Worm (Caenorhabditis elegans): ENCODE results near the gene ncr-2.

ncr-2 gene

DNA sequence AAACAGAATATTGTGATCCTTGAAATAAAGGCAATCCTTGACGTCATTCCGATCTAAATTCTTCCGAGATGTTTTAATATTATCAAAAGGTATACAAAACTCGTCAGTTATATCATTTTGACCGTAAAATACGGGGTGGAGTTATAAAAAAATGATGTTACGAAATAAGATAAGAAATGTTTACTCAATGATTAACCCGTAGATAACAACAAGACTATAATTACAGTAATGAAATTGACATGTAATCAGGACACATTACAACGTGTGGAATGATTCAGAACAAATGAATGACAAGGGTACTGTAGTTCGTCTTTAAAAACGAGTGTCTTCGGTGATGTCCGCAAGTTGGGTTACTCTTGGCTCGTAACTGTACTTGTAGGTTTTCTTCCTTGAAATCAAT lies 20.3 kb upstream of the ncr-2 start, which contains the start of gene tsp-2 (continued):
- TF ChIP-seq D2030.7 (GFP tag; IDR thresholded peaks at IDR 0.05) (no peak), mcd-1 (GFP tag; IDR thresholded peaks at IDR 0.05) (no peak)

DNA sequence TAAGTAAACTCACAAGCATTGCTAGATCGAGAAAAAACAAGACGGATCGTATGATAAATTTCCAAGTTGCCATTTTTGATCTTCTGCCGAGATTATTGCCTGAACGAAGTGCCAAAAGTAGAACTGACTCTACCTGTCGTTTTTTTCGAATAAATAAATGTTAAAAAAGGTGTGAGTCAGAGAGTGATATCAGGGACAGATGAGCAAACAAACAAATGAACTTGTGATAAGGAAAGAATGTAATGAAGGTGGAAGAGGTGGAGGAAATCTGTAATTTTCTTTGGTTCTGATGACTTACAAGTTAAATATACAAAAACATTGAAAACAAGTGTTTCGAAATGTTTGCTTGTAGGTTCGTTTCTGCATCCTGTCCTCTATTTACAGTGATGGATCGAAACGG lies 18.8 kb upstream of the ncr-2 start, which contains the start of gene tsp-1:
TSS of gene tsp-1 (minus strand) at position 99 of the 400 bp plus-strand sequence.
- TF ChIP-seq F57A8.1 (GFP tag; optimal IDR thresholded peaks at IDR 0.05) (no peak), Y53G8AR.9 (GFP tag; conservative IDR thresholded peaks at IDR 0.05) (no peak), lag-1 (GFP tag; IDR thresholded peaks at IDR 0.05) (no peak), ceh-91 (GFP tag; IDR thresholded peaks at IDR 0.05) (no peak), ceh-40 (GFP tag; IDR thresholded peaks at IDR 0.05) (no peak), dpl-1 (GFP tag; optimal IDR thresholded peaks at IDR 0.05) (no peak), gei-17 (GFP tag; optimal IDR thresholded peaks at IDR 0.05) (no peak), ceh-58 (GFP tag; IDR thresholded peaks at IDR 0.05) (no peak)

DNA sequence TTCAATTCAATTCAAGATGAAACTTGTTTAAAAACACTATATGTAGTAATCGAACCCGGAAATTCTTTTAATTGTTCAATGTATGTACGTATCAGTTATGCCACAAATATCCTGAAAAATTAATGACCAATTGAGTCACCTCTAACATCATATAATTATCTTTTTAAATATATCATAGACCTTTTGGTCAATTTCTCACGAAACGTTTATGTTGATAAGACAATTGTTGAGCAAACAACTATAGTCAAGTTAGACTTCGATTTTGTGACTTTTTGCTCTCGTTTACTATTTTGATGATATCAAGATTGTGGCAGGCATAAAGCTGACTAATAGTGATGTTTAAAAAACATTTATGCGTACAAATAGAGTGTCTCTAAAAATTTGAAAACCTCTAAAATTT lies 17.9 kb upstream of the ncr-2 start:
- no peak for TF ChIP-seq ZK185.1 (tag; optimal IDR thresholded peaks at IDR 0.05; ENCODE audit: poor library complexity, severe bottlenecking)
- no peak for TF ChIP-seq attf-6 (GFP tag; IDR thresholded peaks at IDR 0.05)
- peak; percentile 28 for TF ChIP-seq nhr-80 (tag; optimal IDR thresholded peaks at IDR 0.05)
- no peak for TF ChIP-seq rcor-1 (GFP tag; IDR thresholded peaks at IDR 0.05)
- TF ChIP-seq rec-8 (tag; optimal IDR thresholded peaks at IDR 0.05), result no peak

DNA sequence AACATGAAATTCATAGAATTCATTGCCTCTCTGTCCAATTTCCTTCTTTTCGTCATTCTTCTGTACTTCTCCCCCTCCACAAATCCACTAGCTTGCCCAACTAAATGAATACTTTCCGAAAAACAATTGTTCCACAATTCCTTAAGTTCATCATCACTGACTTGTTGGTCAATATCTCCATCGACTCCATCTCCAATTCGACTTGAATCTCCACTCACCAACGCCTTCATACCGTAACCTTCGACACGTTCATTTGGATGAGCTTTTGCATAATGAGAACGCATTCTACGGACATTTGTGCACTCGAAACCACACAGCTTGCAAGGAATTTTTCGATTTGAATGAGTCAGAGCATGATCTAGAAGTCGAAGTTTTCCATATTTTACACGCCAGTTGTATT lies 17.2 kb upstream of the ncr-2 start:
- TF ChIP-seq somi-1 (GFP tag; optimal IDR thresholded peaks at IDR 0.05) (no peak), ztf-6 (GFP tag; IDR thresholded peaks at IDR 0.05) (no peak), bed-2 (GFP tag; IDR thresholded peaks at IDR 0.05) (no peak), nhr-27 (tag; optimal IDR thresholded peaks at IDR 0.05) (no peak), rpc-1 (optimal IDR thresholded peaks at IDR 0.05) (no peak), rpc-1 (tag; optimal IDR thresholded peaks at IDR 0.05) (no peak), nhr-120 (GFP tag; IDR thresholded peaks at IDR 0.05) (no peak), ztf-25 (GFP tag; IDR thresholded peaks at IDR 0.05) (no peak), hrde-1 (tag; optimal IDR thresholded peaks at IDR 0.05; ENCODE audit: borderline replicate concordance) (no peak), snpc-3.4 (tag; optimal IDR thresholded peaks at IDR 0.05) (no peak), B0336.3 (GFP tag; IDR thresholded peaks at IDR 0.05) (no peak), zim-3 (tag; optimal IDR thresholded peaks at IDR 0.05) (no peak), madf-8 (GFP tag; conservative IDR thresholded peaks at IDR 0.05) (no peak), lin-54 (GFP tag; optimal IDR thresholded peaks at IDR 0.05) (no peak), Y56A3A.18 (GFP tag; IDR thresholded peaks at IDR 0.05) (no peak), tbp1 (GFP tag; optimal IDR thresholded peaks at IDR 0.05) (no peak), Y53F4B.3 (GFP tag; IDR thresholded peaks at IDR 0.05) (no peak)

DNA sequence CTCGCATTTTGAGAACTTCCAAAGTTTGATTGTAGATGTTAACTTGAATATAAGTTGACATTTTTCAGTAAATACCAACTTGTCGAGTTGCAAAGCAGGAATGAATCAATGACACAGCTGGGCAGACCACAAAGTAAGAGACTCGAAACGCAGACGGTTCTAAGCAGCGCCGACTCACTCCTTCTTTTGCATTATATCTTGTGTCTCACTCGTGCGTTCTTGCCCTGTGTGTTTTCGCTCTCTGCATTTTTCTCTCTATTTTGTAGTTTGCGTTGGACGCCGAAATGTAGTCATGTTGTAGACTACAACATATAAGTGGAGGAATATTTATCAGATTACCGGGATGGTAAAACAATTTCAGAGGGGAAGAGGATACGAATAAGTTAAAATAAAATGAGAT lies 15.3 kb upstream of the ncr-2 start, which contains the start of gene C02F5.12:
TSS of gene C02F5.12 (minus strand) at position 221 of the 400 bp plus-strand sequence.
- TF ChIP-seq mcd-1 (GFP tag; IDR thresholded peaks at IDR 0.05), result peak; percentile 28; the same call in 1 of the 2 replicates
- no peak for TF ChIP-seq dox-1 (GFP tag; IDR thresholded peaks at IDR 0.05)
- TF ChIP-seq madf-6 (GFP tag; IDR thresholded peaks at IDR 0.05), result peak; percentile 49; the same call in 1 of the 2 replicates
- TF ChIP-seq T07F8.4 (tag; optimal IDR thresholded peaks at IDR 0.05), result no peak
- TF ChIP-seq tbp1 (GFP tag; optimal IDR thresholded peaks at IDR 0.05), result peak; percentile 25
- TF ChIP-seq nfyb-1 (GFP tag; IDR thresholded peaks at IDR 0.05), result 0 out of 2 replicates have a peak, but pooled peaks have one; percentile 31
- peak; percentile 61 for TF ChIP-seq lin-54 (GFP tag; optimal IDR thresholded peaks at IDR 0.05)
- peak; percentile 69 for TF ChIP-seq Y53G8AR.9 (GFP tag; conservative IDR thresholded peaks at IDR 0.05)
- TF ChIP-seq nfya-2 (GFP tag; IDR thresholded peaks at IDR 0.05), result 0 out of 2 replicates have a peak, but pooled peaks have one; percentile 69
- no peak for TF ChIP-seq pha-4 (tag; optimal IDR thresholded peaks at IDR 0.05)
- no peak for TF ChIP-seq snpc-1.3 (tag; optimal IDR thresholded peaks at IDR 0.05; ENCODE audit: insufficient read depth)
- TF ChIP-seq snpc-3.4 (tag; optimal IDR thresholded peaks at IDR 0.05), result peak; percentile 33
- no peak for TF ChIP-seq lag-1 (GFP tag; IDR thresholded peaks at IDR 0.05)
- TF ChIP-seq ztf-25 (GFP tag; IDR thresholded peaks at IDR 0.05), result no peak
- TF ChIP-seq attf-3 (GFP tag; conservative IDR thresholded peaks at IDR 0.05), result 0 out of 2 replicates have a peak, but pooled peaks have one; percentile 19
- no peak for TF ChIP-seq sdz-38 (tag; optimal IDR thresholded peaks at IDR 0.05)
- peak; percentile 56 for TF ChIP-seq ekl-4 (GFP tag; IDR thresholded peaks at IDR 0.05)
- TF ChIP-seq ceh-58 (GFP tag; IDR thresholded peaks at IDR 0.05), result 0 out of 2 replicates have a peak, but pooled peaks have one; percentile 51
